Fruit fly (Drosophila melanogaster): ENCODE measurements around the gene Eato.
A peak's percentile ranks its signal among the peaks of the same experiment; 100 is the strongest.

The Eato gene

DNA sequence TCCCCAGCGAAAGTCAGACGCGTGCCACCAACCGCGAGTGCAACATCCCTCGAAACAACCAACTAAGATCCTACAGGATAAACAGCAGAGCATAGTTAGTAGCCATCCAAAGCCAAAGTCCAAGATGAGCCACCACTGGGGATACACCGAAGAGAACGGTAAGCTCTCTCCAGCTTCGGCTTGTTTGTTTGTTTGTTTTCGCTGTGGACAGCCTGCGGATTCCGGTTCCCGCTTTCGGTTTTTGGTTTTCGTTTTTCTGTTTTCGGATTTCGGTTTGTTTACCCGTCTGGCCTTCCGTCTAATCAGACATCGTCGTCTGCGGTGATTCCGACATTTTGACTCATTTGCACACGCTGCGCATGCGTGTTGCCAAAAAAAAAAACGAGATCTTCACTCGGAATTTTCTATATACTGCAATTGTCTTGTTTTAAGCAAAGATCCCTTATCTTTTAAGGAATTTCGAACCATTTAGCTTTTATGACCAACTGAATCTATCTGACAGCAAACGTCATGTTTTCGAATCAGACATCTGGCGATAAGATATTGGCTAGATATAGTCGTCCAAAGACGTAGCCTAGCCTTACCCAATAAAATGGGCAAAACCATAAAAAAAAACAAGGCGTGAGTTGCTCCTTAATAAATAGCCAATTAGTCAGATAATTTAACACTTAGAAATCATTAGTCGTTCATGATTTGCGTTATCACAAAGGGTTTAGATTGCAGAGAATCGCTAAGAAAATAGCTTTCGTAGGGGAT is 20.1 kb downstream of the Eato start:
- TF ChIP-seq tai (GFP tag; optimal IDR thresholded peaks at IDR 0.05) = no peak
- TF ChIP-seq Rel (GFP tag; optimal IDR thresholded peaks at IDR 0.05) = no peak
- peak; percentile 52 for TF ChIP-seq Rel (tag; optimal IDR thresholded peaks at IDR 0.05)
- no peak for TF ChIP-seq dsf (GFP tag; optimal IDR thresholded peaks at IDR 0.05; ENCODE audit: borderline replicate concordance)
- TF ChIP-seq br (GFP tag; optimal IDR thresholded peaks at IDR 0.05) = peak; percentile 44
- TF ChIP-seq CG32264 (GFP tag; optimal IDR thresholded peaks at IDR 0.05) = no peak
- peak in 1 of 2 experiments; percentile 4 for TF ChIP-seq foxo (GFP tag; optimal IDR thresholded peaks at IDR 0.05)
- TF ChIP-seq Hnf4 (GFP tag; optimal IDR thresholded peaks at IDR 0.05) = no peak
- TF ChIP-seq N (GFP tag; optimal IDR thresholded peaks at IDR 0.05) = no peak

DNA sequence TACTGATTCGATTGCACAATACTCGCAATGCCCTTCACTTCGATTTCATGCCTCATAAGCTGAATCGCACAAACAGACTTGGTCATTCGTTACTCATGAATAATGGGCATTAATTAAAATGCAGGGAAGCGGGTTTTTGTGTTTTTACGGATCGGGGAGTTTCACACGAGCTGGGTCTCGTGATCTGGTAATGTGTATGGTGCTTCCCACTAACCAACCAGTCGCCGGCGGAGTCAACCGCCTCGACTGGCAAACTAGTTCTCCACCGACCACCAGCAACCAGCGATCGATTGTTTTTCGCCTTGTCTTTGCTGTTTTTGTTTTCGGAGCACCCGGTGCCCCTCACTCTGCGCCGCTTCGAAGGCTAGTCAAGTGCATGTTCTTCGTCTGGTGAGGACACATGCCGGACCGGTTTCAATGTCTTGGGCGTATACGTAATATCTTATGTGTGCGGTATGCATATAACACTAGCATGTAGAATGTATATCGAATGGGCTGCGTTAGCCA is 20.7 kb downstream of the Eato start:
- TF ChIP-seq Rel (GFP tag; optimal IDR thresholded peaks at IDR 0.05) (no peak), Rel (tag; optimal IDR thresholded peaks at IDR 0.05) (peak; percentile 8), br (GFP tag; optimal IDR thresholded peaks at IDR 0.05) (no peak), Hr83 (GFP tag; optimal IDR thresholded peaks at IDR 0.05; ENCODE audit: poor library complexity, severe bottlenecking) (peak; percentile 10), dmrt93B (GFP tag; optimal IDR thresholded peaks at IDR 0.05) (no peak), CrebA (GFP tag; optimal IDR thresholded peaks at IDR 0.05; ENCODE audit: borderline replicate concordance) (no peak), Dif (GFP tag; optimal IDR thresholded peaks at IDR 0.05; ENCODE audit: partially characterized antibody) (peak; percentile 4)

dm6 chr2L:13805170-13805569 is 21.3 kb downstream of the Eato start:
- TF ChIP-seq fru (GFP tag; optimal IDR thresholded peaks at IDR 0.05) = no peak
- no peak for TF ChIP-seq Hr83 (GFP tag; optimal IDR thresholded peaks at IDR 0.05; ENCODE audit: poor library complexity, severe bottlenecking)
- TF ChIP-seq rgr (GFP tag; optimal IDR thresholded peaks at IDR 0.05) = no peak
- no peak for TF ChIP-seq sage (GFP tag; optimal IDR thresholded peaks at IDR 0.05)
- no peak for TF ChIP-seq CrebA (GFP tag; optimal IDR thresholded peaks at IDR 0.05; ENCODE audit: borderline replicate concordance)
- TF ChIP-seq woc (GFP tag; optimal IDR thresholded peaks at IDR 0.05) = no peak
- TF ChIP-seq sv (GFP tag; optimal IDR thresholded peaks at IDR 0.05) = no peak
- TF ChIP-seq dsf (GFP tag; optimal IDR thresholded peaks at IDR 0.05; ENCODE audit: borderline replicate concordance) = no peak
- TF ChIP-seq br (GFP tag; optimal IDR thresholded peaks at IDR 0.05) = no peak

- TF ChIP-seq rgr (GFP tag; optimal IDR thresholded peaks at IDR 0.05) (peak; percentile 52), Dfd (GFP tag; optimal IDR thresholded peaks at IDR 0.05) (no peak), h (GFP tag; optimal IDR thresholded peaks at IDR 0.05) (peak; percentile 55), fru (GFP tag; optimal IDR thresholded peaks at IDR 0.05) (peak; percentile 42), Hr83 (GFP tag; optimal IDR thresholded peaks at IDR 0.05; ENCODE audit: poor library complexity, severe bottlenecking) (peak; percentile 76), CrebA (GFP tag; optimal IDR thresholded peaks at IDR 0.05; ENCODE audit: borderline replicate concordance) (no peak), Vsx2 (GFP tag; optimal IDR thresholded peaks at IDR 0.05; ENCODE audit: partially characterized antibody) (no peak), jim (GFP tag; optimal IDR thresholded peaks at IDR 0.05) (no peak), OdsH (GFP tag; optimal IDR thresholded peaks at IDR 0.05) (peak; percentile 13)
These were observed 23.2 kb downstream of the Eato start for dm6 chr2L:13807097-13807496.

DNA sequence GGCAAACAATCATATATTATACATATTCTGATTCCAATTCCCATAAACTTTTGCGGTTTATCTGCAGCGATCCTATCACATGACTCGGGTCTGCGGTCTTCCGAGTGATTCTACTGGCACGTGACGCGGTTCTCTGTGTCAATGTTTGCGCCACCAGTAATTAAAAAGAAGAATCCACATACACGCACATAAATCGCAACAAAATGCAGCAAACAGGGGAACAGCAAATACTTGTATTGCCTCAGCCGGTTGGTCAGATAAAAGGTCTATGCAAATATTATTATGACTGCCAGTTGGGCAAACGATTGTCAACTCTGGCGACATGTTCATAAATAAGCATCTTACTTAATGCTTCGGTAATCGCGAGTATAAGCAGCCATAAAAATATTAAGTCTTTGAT is 24.1 kb downstream of the Eato start:
- TF ChIP-seq N (GFP tag; optimal IDR thresholded peaks at IDR 0.05) (no peak), fru (GFP tag; optimal IDR thresholded peaks at IDR 0.05) (no peak), Mio (GFP tag; optimal IDR thresholded peaks at IDR 0.05) (no peak), Myc (optimal IDR thresholded peaks at IDR 0.05) (no peak), dl (GFP tag; optimal IDR thresholded peaks at IDR 0.05; ENCODE audit: insufficient read depth in 1 of 2, partially characterized antibody in 2 of 2) (no peak), OdsH (GFP tag; optimal IDR thresholded peaks at IDR 0.05) (peak; percentile 34), usp (GFP tag; optimal IDR thresholded peaks at IDR 0.05) (no peak), woc (GFP tag; optimal IDR thresholded peaks at IDR 0.05) (no peak), h (GFP tag; optimal IDR thresholded peaks at IDR 0.05) (no peak), br (GFP tag; optimal IDR thresholded peaks at IDR 0.05) (no peak), sv (GFP tag; optimal IDR thresholded peaks at IDR 0.05) (no peak), Dif (GFP tag; optimal IDR thresholded peaks at IDR 0.05; ENCODE audit: partially characterized antibody) (no peak), CG32264 (GFP tag; optimal IDR thresholded peaks at IDR 0.05) (peak; percentile 3), Dfd (GFP tag; optimal IDR thresholded peaks at IDR 0.05) (no peak), rgr (GFP tag; optimal IDR thresholded peaks at IDR 0.05) (peak; percentile 45), lola (GFP tag; optimal IDR thresholded peaks at IDR 0.05) (no peak), GATAd (GFP tag; optimal IDR thresholded peaks at IDR 0.05) (no peak), Hr83 (GFP tag; optimal IDR thresholded peaks at IDR 0.05; ENCODE audit: poor library complexity, severe bottlenecking) (peak; percentile 64), Hnf4 (GFP tag; optimal IDR thresholded peaks at IDR 0.05) (no peak), tai (GFP tag; optimal IDR thresholded peaks at IDR 0.05) (no peak), brk (GFP tag; optimal IDR thresholded peaks at IDR 0.05) (no peak), dsf (GFP tag; optimal IDR thresholded peaks at IDR 0.05; ENCODE audit: borderline replicate concordance) (no peak), Vsx2 (GFP tag; optimal IDR thresholded peaks at IDR 0.05; ENCODE audit: partially characterized antibody) (no peak), pan (optimal IDR thresholded peaks at IDR 0.05) (no peak), foxo (GFP tag; optimal IDR thresholded peaks at IDR 0.05) (no peak), jim (GFP tag; optimal IDR thresholded peaks at IDR 0.05) (no peak), sage (GFP tag; optimal IDR thresholded peaks at IDR 0.05) (no peak), psq (GFP tag; optimal IDR thresholded peaks at IDR 0.05) (no peak), Jra (GFP tag; optimal IDR thresholded peaks at IDR 0.05) (no peak), Sp1 (GFP tag; optimal IDR thresholded peaks at IDR 0.05) (peak; percentile 38), CG9705 (GFP tag; optimal IDR thresholded peaks at IDR 0.05) (no peak), dmrt93B (GFP tag; optimal IDR thresholded peaks at IDR 0.05) (no peak), Hr78 (GFP tag; optimal IDR thresholded peaks at IDR 0.05) (no peak)
